Fruit fly (Drosophila melanogaster) whole organism, embryonic: ENCODE data around the gene Gr9a.

ENCODE experiments used
- Abd-B ChIP-seq: fragments of 200-800 bp; sonication (Bioruptor generic); optimal IDR thresholded peaks from 2 replicates; lab custom pipeline; 2018; ENCODE audit warnings: missing biosample characterization, mild to moderate bottlenecking, missing genetic modification characterization, moderate library complexity
- Aef1 ChIP-seq: fragments of 200-800 bp; sonication (Bioruptor generic); IDR thresholded peaks from 3 replicates; pipeline ENCODE4 v1.3.6; 2022; ENCODE audit warnings: missing biosample characterization, missing genetic modification characterization
- Atf3 ChIP-seq: fragments of 200-800 bp; sonication (Bioruptor generic); optimal IDR thresholded peaks from 3 replicates; lab custom pipeline; 2016; ENCODE audit warnings: missing biosample characterization, missing genetic modification characterization
- CG10209 ChIP-seq: fragments of 200-800 bp; sonication (Bioruptor generic); optimal IDR thresholded peaks from 3 replicates; lab custom pipeline; 2017; ENCODE audit warnings: missing biosample characterization, mild to moderate bottlenecking, missing genetic modification characterization, missing genetic modification reagents
- CG1024 ChIP-seq: fragments of 200-800 bp; sonication (Bioruptor generic); IDR thresholded peaks from 2 replicates; pipeline ENCODE4 v1.3.6; 2022; ENCODE audit warnings: missing biosample characterization, missing genetic modification characterization
- CG10959 ChIP-seq: fragments of 200-800 bp; sonication (Bioruptor generic); IDR thresholded peaks from 2 replicates; pipeline ENCODE4 v1.3.6; 2022; ENCODE audit warnings: missing biosample characterization, missing genetic modification characterization
- CG11504 ChIP-seq: fragments of 200-800 bp; sonication (Bioruptor generic); optimal IDR thresholded peaks from 3 replicates; lab custom pipeline; 2019; ENCODE audit warnings: missing biosample characterization, mild to moderate bottlenecking, missing genetic modification characterization, moderate library complexity
- CG11723 ChIP-seq: fragments of 200-800 bp; sonication (Bioruptor generic); optimal IDR thresholded peaks from 2 replicates; lab custom pipeline; 2017; ENCODE audit warnings: missing biosample characterization, mild to moderate bottlenecking, missing genetic modification characterization
- CG12744 ChIP-seq: fragments of 200-800 bp; sonication (Bioruptor generic); optimal IDR thresholded peaks from 2 replicates; lab custom pipeline; 2016; ENCODE audit warnings: missing biosample characterization, missing genetic modification characterization
- CG13287 ChIP-seq: fragments of 200-800 bp; sonication (Bioruptor generic); IDR thresholded peaks from 2 replicates; pipeline ENCODE4 v1.3.6; 2022; ENCODE audit warnings: missing biosample characterization, missing genetic modification characterization; ENCODE audit not compliant: partially characterized antibody
- CG14014 ChIP-seq: fragments of 200-800 bp; sonication (Bioruptor generic); IDR thresholded peaks from 2 replicates; pipeline ENCODE4 v1.3.6; 2022; ENCODE audit warnings: missing biosample characterization, missing genetic modification characterization
- CG1529 ChIP-seq: fragments of 200-800 bp; sonication (Bioruptor generic); optimal IDR thresholded peaks from 3 replicates; lab custom pipeline; 2018; ENCODE audit warnings: missing biosample characterization, missing genetic modification characterization
- CG15479 ChIP-seq: fragments of 200-800 bp; sonication (Bioruptor generic); optimal IDR thresholded peaks from 3 replicates; lab custom pipeline; 2019; ENCODE audit warnings: missing biosample characterization, mild to moderate bottlenecking, missing genetic modification characterization, moderate library complexity
- CG17186 ChIP-seq: fragments of 200-800 bp; sonication (Bioruptor generic); optimal IDR thresholded peaks from 3 replicates; lab custom pipeline; 2017; ENCODE audit warnings: missing biosample characterization, missing genetic modification reagents, missing genetic modification characterization
- CG17612 ChIP-seq: fragments of 200-800 bp; sonication (Bioruptor generic); IDR thresholded peaks from 2 replicates; pipeline ENCODE4 v1.3.6; 2022; ENCODE audit warnings: missing biosample characterization, missing genetic modification characterization
- CG31441 ChIP-seq: fragments of 200-800 bp; sonication (Bioruptor generic); IDR thresholded peaks from 2 replicates; pipeline ENCODE4 v1.3.6; 2022; ENCODE audit warnings: missing biosample characterization, missing genetic modification characterization
- CG4820 ChIP-seq: fragments of 200-800 bp; sonication (Bioruptor generic); optimal IDR thresholded peaks from 3 replicates; lab custom pipeline; 2016; ENCODE audit warnings: missing biosample characterization, missing genetic modification characterization
- CG6175 ChIP-seq: fragments of 200-800 bp; sonication (Bioruptor generic); IDR thresholded peaks from 3 replicates; pipeline ENCODE4 v1.3.6; 2022; ENCODE audit warnings: missing biosample characterization, missing genetic modification characterization
- CG9876 ChIP-seq: fragments of 200-800 bp; sonication (Bioruptor generic); optimal IDR thresholded peaks from 2 replicates; lab custom pipeline; 2016; ENCODE audit warnings: missing biosample characterization, missing genetic modification characterization
- Dbx ChIP-seq: fragments of 200-800 bp; sonication (Bioruptor generic); IDR thresholded peaks from 3 replicates; pipeline ENCODE4 v1.3.6; 2022; ENCODE audit warnings: missing biosample characterization, missing genetic modification characterization
- Deaf1 ChIP-seq: fragments of 200-800 bp; optimal IDR thresholded peaks from 3 replicates; lab custom pipeline; 2019; ENCODE audit warnings: missing biosample characterization, mild to moderate bottlenecking, missing genetic modification characterization, moderate library complexity
- Dfd ChIP-seq, 2 experiments: fragments of >200 bp; optimal IDR thresholded peaks; 2 replicates each; lab custom pipeline; 2017; ENCODE audit warnings: missing biosample characterization in 2 of 2, missing genetic modification characterization in 2 of 2
- E2f1 ChIP-seq: fragments of 200-800 bp; sonication (Bioruptor generic); IDR thresholded peaks from 2 replicates; pipeline ENCODE4 v1.3.6; 2022; ENCODE audit warnings: missing biosample characterization, missing genetic modification characterization
- HLH3B ChIP-seq: fragments of 200-800 bp; sonication (Bioruptor generic); IDR thresholded peaks from 2 replicates; pipeline ENCODE4 v1.3.6; 2022; ENCODE audit warnings: missing biosample characterization, missing genetic modification characterization
- Kr ChIP-seq: fragments of 200-800 bp; sonication (Bioruptor generic); optimal IDR thresholded peaks from 2 replicates; lab custom pipeline; 2017; ENCODE audit warnings: missing biosample characterization, mild to moderate bottlenecking, missing genetic modification characterization
- MTF-1 ChIP-seq: fragments of 200-800 bp; sonication (Bioruptor generic); optimal IDR thresholded peaks from 2 replicates; lab custom pipeline; 2018; ENCODE audit warnings: missing biosample characterization, mild to moderate bottlenecking, missing genetic modification characterization, borderline replicate concordance
- Mrtf ChIP-seq: fragments of 200-800 bp; sonication (Bioruptor generic); IDR thresholded peaks from 3 replicates; pipeline ENCODE4 v1.3.6; 2022; ENCODE audit warnings: missing biosample characterization, missing genetic modification characterization
- Nf-YA ChIP-seq: fragments of 200-800 bp; sonication (Bioruptor generic); IDR thresholded peaks from 2 replicates; pipeline ENCODE4 v1.3.6; 2022; ENCODE audit warnings: missing biosample characterization, missing genetic modification characterization
- Pdp1 ChIP-seq, 2 experiments: fragments of 200-800 bp; sonication (Bioruptor generic); optimal IDR thresholded peaks; 3 replicates each; lab custom pipeline; 2016; ENCODE audit warnings: missing biosample characterization in 2 of 2, missing genetic modification characterization in 2 of 2, mild to moderate bottlenecking in 1 of 2, moderate library complexity in 1 of 2
- Scr ChIP-seq: fragments of 200-800 bp; sonication (Bioruptor generic); IDR thresholded peaks from 2 replicates; pipeline ENCODE4 v1.3.6; 2022; ENCODE audit warnings: missing biosample characterization, missing genetic modification characterization; ENCODE audit not compliant: partially characterized antibody
- Six4 ChIP-seq: fragments of 200-800 bp; sonication (Bioruptor generic); optimal IDR thresholded peaks from 2 replicates; lab custom pipeline; 2016; ENCODE audit warnings: missing biosample characterization, missing genetic modification characterization
- Sox102F ChIP-seq: fragments of 200-800 bp; sonication (Bioruptor generic); optimal IDR thresholded peaks from 2 replicates; lab custom pipeline; 2018; ENCODE audit warnings: missing biosample characterization, mild to moderate bottlenecking, missing genetic modification characterization, moderate library complexity
- Spps ChIP-seq: fragments of 200-800 bp; sonication (Bioruptor generic); optimal IDR thresholded peaks from 2 replicates; lab custom pipeline; 2018; ENCODE audit warnings: missing biosample characterization, mild to moderate bottlenecking, missing genetic modification characterization
- Xrp1 ChIP-seq: fragments of 200-800 bp; sonication (Bioruptor generic); IDR thresholded peaks from 2 replicates; pipeline ENCODE4 v1.3.6; 2022; ENCODE audit warnings: missing biosample characterization, missing genetic modification characterization
- ase ChIP-seq: fragments of 200-800 bp; sonication (Bioruptor generic); IDR thresholded peaks from 3 replicates; pipeline ENCODE4 v1.3.6; 2022; ENCODE audit warnings: missing biosample characterization, missing genetic modification characterization
- chm ChIP-seq: fragments of 200-800 bp; sonication (Bioruptor generic); IDR thresholded peaks from 2 replicates; pipeline ENCODE4 v1.3.6; 2022; ENCODE audit warnings: missing biosample characterization, missing genetic modification characterization
- chn ChIP-seq: fragments of 200-800 bp; sonication (Bioruptor generic); optimal IDR thresholded peaks from 2 replicates; lab custom pipeline; 2016; ENCODE audit warnings: missing biosample characterization, missing genetic modification characterization
- danr ChIP-seq: fragments of 200-800 bp; sonication (Bioruptor generic); IDR thresholded peaks from 2 replicates; pipeline ENCODE4 v1.3.6; 2022; ENCODE audit warnings: missing biosample characterization, missing genetic modification characterization
- emc ChIP-seq: fragments of 200-800 bp; sonication (Bioruptor generic); optimal IDR thresholded peaks from 2 replicates; lab custom pipeline; 2016; ENCODE audit warnings: missing biosample characterization, missing genetic modification characterization
- fd3F ChIP-seq: fragments of 200-800 bp; sonication (Bioruptor generic); optimal IDR thresholded peaks from 2 replicates; lab custom pipeline; 2018; ENCODE audit warnings: missing biosample characterization, mild to moderate bottlenecking, missing genetic modification characterization, moderate library complexity
- fd64A ChIP-seq: fragments of 200-800 bp; sonication (Bioruptor generic); optimal IDR thresholded peaks from 3 replicates; lab custom pipeline; 2018; ENCODE audit warnings: missing biosample characterization, mild to moderate bottlenecking, missing genetic modification characterization
- ken ChIP-seq: fragments of 200-800 bp; sonication (Bioruptor generic); IDR thresholded peaks from 3 replicates; pipeline ENCODE4 v1.3.6; 2022; ENCODE audit warnings: missing biosample characterization, missing genetic modification characterization
- peb ChIP-seq: fragments of 200-800 bp; sonication (Bioruptor generic); IDR thresholded peaks from 2 replicates; pipeline ENCODE4 v1.3.6; 2022; ENCODE audit warnings: missing biosample characterization, missing genetic modification characterization
- ranshi ChIP-seq: fragments of 200-800 bp; sonication (Bioruptor generic); IDR thresholded peaks from 2 replicates; pipeline ENCODE4 v1.3.6; 2022; ENCODE audit warnings: missing biosample characterization, missing genetic modification characterization
- slp2 ChIP-seq: fragments of 200-800 bp; sonication (Bioruptor generic); optimal IDR thresholded peaks from 2 replicates; lab custom pipeline; 2016; ENCODE audit warnings: missing biosample characterization, missing genetic modification characterization
- stwl ChIP-seq: fragments of 200-800 bp; sonication (Bioruptor generic); optimal IDR thresholded peaks from 3 replicates; lab custom pipeline; 2018; ENCODE audit warnings: missing biosample characterization, mild to moderate bottlenecking, missing genetic modification characterization, moderate library complexity
- tgo ChIP-seq: fragments of 200-800 bp; sonication (Bioruptor generic); IDR thresholded peaks from 3 replicates; pipeline ENCODE4 v1.3.6; 2022; ENCODE audit warnings: missing biosample characterization, missing genetic modification characterization
- tup ChIP-seq: fragments of 200-800 bp; sonication (Bioruptor generic); optimal IDR thresholded peaks from 2 replicates; lab custom pipeline; 2016; ENCODE audit warnings: missing biosample characterization, mild to moderate bottlenecking, missing genetic modification characterization, moderate library complexity
- twi ChIP-seq: fragments of 200-800 bp; optimal IDR thresholded peaks from 2 replicates; lab custom pipeline; 2019; ENCODE audit warnings: missing biosample characterization, mild to moderate bottlenecking, missing genetic modification characterization, moderate library complexity

Gene Gr9a

dm6 chrX:10088023-10088913, 26.8 kb downstream of the Gr9a start (continued):
- TF ChIP-seq tgo (GFP tag; lab: Robert Waterston, UW) (peak; percentile 56), fd64A (no peak), CG14014 (peak; percentile 53; the same call in 1 of the 2 replicates), Kr (GFP tag; lab: Kevin White, UChicago) (no peak), CG31441 (GFP tag; lab: Robert Waterston, UW) (peak; percentile 67), Deaf1 (no peak), CG10209 (GFP tag; lab: Kevin White, UChicago) (peak; percentile 52), E2f1 (GFP tag; lab: Robert Waterston, UW) (peak; percentile 62; the same call in 1 of the 2 replicates), chn (GFP tag; lab: Kevin White, UChicago) (peak; percentile 4), CG12744 (peak; percentile 27), Dfd (GFP tag; optimal IDR thresholded peaks at IDR 0.05; lab: Kevin White, UChicago) (no peak), CG10959 (GFP tag; lab: Robert Waterston, UW) (peak; percentile 81), CG6175 (no peak), peb (GFP tag; lab: Robert Waterston, UW) (peak; percentile 29; the same call in 1 of the 2 replicates), HLH3B (peak; percentile 50), Atf3 (GFP tag; lab: Kevin White, UChicago) (peak; percentile 24), CG9876 (GFP tag; lab: Kevin White, UChicago) (no peak), CG1529 (peak; percentile 36), Pdp1 (GFP tag; optimal IDR thresholded peaks at IDR 0.05; lab: Kevin White, UChicago) (peak; percentile 36 to 39), tup (peak; percentile 9), Nf-YA (GFP tag; lab: Robert Waterston, UW) (peak; percentile 35; the same call in 1 of the 2 replicates), Sox102F (peak; percentile 65), CG17186 (GFP tag; lab: Kevin White, UChicago) (no peak), ken (GFP tag; lab: Robert Waterston, UW) (peak; percentile 54; the same call in 2 of the 3 replicates), CG17612 (GFP tag; lab: Robert Waterston, UW) (peak; percentile 23; the same call in 1 of the 2 replicates), Spps (tag; lab: Kevin White, UChicago) (peak; percentile 43), CG13287 (GFP tag; lab: Robert Waterston, UW) (no peak), Six4 (GFP tag; lab: Kevin White, UChicago) (peak; percentile 16), ranshi (GFP tag; lab: Robert Waterston, UW) (peak; percentile 74), CG11723 (GFP tag; lab: Kevin White, UChicago) (peak; percentile 32), emc (GFP tag; lab: Kevin White, UChicago) (no peak), CG11504 (tag; lab: Kevin White, UChicago) (peak; percentile 69), Abd-B (GFP tag; lab: Kevin White, UChicago) (peak; percentile 25), Dbx (GFP tag; lab: Robert Waterston, UW) (no peak), CG15479 (GFP tag; lab: Kevin White, UChicago) (peak; percentile 73), fd3F (GFP tag; lab: Kevin White, UChicago) (peak; percentile 22), stwl (tag; lab: Kevin White, UChicago) (peak; percentile 8), slp2 (GFP tag; lab: Kevin White, UChicago) (peak; percentile 34), CG1024 (no peak), ase (GFP tag; lab: Robert Waterston, UW) (peak; percentile 59; the same call in 1 of the 3 replicates), CG4820 (peak; percentile 43), danr (GFP tag; lab: Robert Waterston, UW) (no peak), Aef1 (GFP tag; lab: Robert Waterston, UW) (peak; percentile 62; the same call in 2 of the 3 replicates), MTF-1 (GFP tag; lab: Kevin White, UChicago) (no peak), twi (tag; lab: Kevin White, UChicago) (no peak), Scr (no peak; the same call in 1 of the 2 replicates), Xrp1 (GFP tag; lab: Robert Waterston, UW) (peak; percentile 90), chm (GFP tag; lab: Robert Waterston, UW) (peak; percentile 77), Mrtf (GFP tag; lab: Robert Waterston, UW) (peak; percentile 63; the same call in 2 of the 3 replicates)
